Fruit fly (Drosophila melanogaster): ENCODE measurements around the gene ATPsynbetaL.

The ATPsynbetaL gene

dm6 chr3L:16060806-16061600 is 36.6 kb upstream of the ATPsynbetaL start (continued):
- TF ChIP-seq fd64A (GFP tag; optimal IDR thresholded peaks at IDR 0.05) (no peak), Ptx1 (GFP tag; IDR thresholded peaks at IDR 0.05) (no peak; the same call in 1 of the 2 replicates), Atf6 (GFP tag; IDR thresholded peaks at IDR 0.05) (peak; percentile 28; the same call in 1 of the 2 replicates), CG10959 (GFP tag; IDR thresholded peaks at IDR 0.05) (no peak), Atf3 (GFP tag; optimal IDR thresholded peaks at IDR 0.05) (no peak), Tbp (GFP tag; optimal IDR thresholded peaks at IDR 0.05) (no peak), tin (GFP tag; optimal IDR thresholded peaks at IDR 0.05) (peak; percentile 22), CG10366 (GFP tag; IDR thresholded peaks at IDR 0.05) (peak; percentile 9; the same call in 1 of the 2 replicates), CG1792 (GFP tag; optimal IDR thresholded peaks at IDR 0.05) (no peak), pros (GFP tag; optimal IDR thresholded peaks at IDR 0.05) (no peak), corto (GFP tag; optimal IDR thresholded peaks at IDR 0.05) (no peak), slbo (GFP tag; IDR thresholded peaks at IDR 0.05) (peak; percentile 46; the same call in 1 of the 2 replicates), CG8944 (GFP tag; optimal IDR thresholded peaks at IDR 0.05) (no peak), Sox100B (GFP tag; optimal IDR thresholded peaks at IDR 0.05) (peak; percentile 74), ERR (GFP tag; optimal IDR thresholded peaks at IDR 0.05) (no peak), CG18476 (GFP tag; optimal IDR thresholded peaks at IDR 0.05) (peak; percentile 21), Sin3A (optimal IDR thresholded peaks at IDR 0.05) (no peak), grau (tag; optimal IDR thresholded peaks at IDR 0.05) (peak; percentile 81), CG17802 (tag; optimal IDR thresholded peaks at IDR 0.05) (no peak), MTF-1 (GFP tag; optimal IDR thresholded peaks at IDR 0.05; ENCODE audit: borderline replicate concordance) (no peak), jigr1 (GFP tag; IDR thresholded peaks at IDR 0.05) (no peak), CG11723 (GFP tag; optimal IDR thresholded peaks at IDR 0.05) (peak; percentile 40), Hr78 (GFP tag; optimal IDR thresholded peaks at IDR 0.05) (peak in 1 of 2 experiments; percentile 27), inv (GFP tag; IDR thresholded peaks at IDR 0.05; ENCODE audit: partially characterized antibody) (no peak), phol (tag; optimal IDR thresholded peaks at IDR 0.05) (no peak), CG10431 (GFP tag; optimal IDR thresholded peaks at IDR 0.05) (no peak), tgo (GFP tag; IDR thresholded peaks at IDR 0.05) (no peak; the same call in 2 of the 3 replicates), CG17359 (tag; optimal IDR thresholded peaks at IDR 0.05) (no peak), CG2199 (GFP tag; IDR thresholded peaks at IDR 0.05) (no peak), Dad (GFP tag; optimal IDR thresholded peaks at IDR 0.05) (no peak), CG4707 (GFP tag; optimal IDR thresholded peaks at IDR 0.05) (no peak), tll (GFP tag; optimal IDR thresholded peaks at IDR 0.05) (no peak), pan (optimal IDR thresholded peaks at IDR 0.05) (no peak), pan (GFP tag; optimal IDR thresholded peaks at IDR 0.05 in 1 of 2, IDR thresholded peaks at IDR 0.05 in 1 of 2) (no peak), CrebB (tag; optimal IDR thresholded peaks at IDR 0.05) (no peak), crc (GFP tag; optimal IDR thresholded peaks at IDR 0.05) (no peak), Elba2 (GFP tag; optimal IDR thresholded peaks at IDR 0.05) (no peak), MESR4 (GFP tag; optimal IDR thresholded peaks at IDR 0.05) (no peak), ttk (GFP tag; IDR thresholded peaks at IDR 0.05) (no peak), trh (GFP tag; optimal IDR thresholded peaks at IDR 0.05) (no peak), esg (GFP tag; conservative IDR thresholded peaks at IDR 0.05) (peak; percentile 41; the same call in 1 of the 2 replicates), nmo (GFP tag; optimal IDR thresholded peaks at IDR 0.05) (no peak), Sry-β (GFP tag; optimal IDR thresholded peaks at IDR 0.05) (no peak), CG15011 (GFP tag; optimal IDR thresholded peaks at IDR 0.05) (peak; percentile 34), CG3163 (GFP tag; optimal IDR thresholded peaks at IDR 0.05) (no peak), sob (GFP tag; IDR thresholded peaks at IDR 0.05) (no peak; the same call in 1 of the 2 replicates), ab (GFP tag; optimal IDR thresholded peaks at IDR 0.05) (no peak), Side (GFP tag; optimal IDR thresholded peaks at IDR 0.05) (no peak), CG4820 (GFP tag; optimal IDR thresholded peaks at IDR 0.05) (peak; percentile 29), luna (GFP tag; optimal IDR thresholded peaks at IDR 0.05) (no peak)

Data from whole organism, embryonic.